Fruit fly (Drosophila melanogaster): ENCODE data around the gene CG3277.
A peak's percentile ranks its signal among the peaks of the same experiment; 100 is the strongest.

CG3277 gene

dm6 chr2L:3304831-3305828, 1.2 kb downstream of the CG3277 start:
- TF ChIP-seq OdsH (GFP tag; optimal IDR thresholded peaks at IDR 0.05) (peak; percentile 26), Rel (GFP tag; optimal IDR thresholded peaks at IDR 0.05) (no peak), Rel (tag; optimal IDR thresholded peaks at IDR 0.05) (peak; percentile 94), rgr (GFP tag; optimal IDR thresholded peaks at IDR 0.05) (no peak), CrebA (GFP tag; optimal IDR thresholded peaks at IDR 0.05; ENCODE audit: borderline replicate concordance) (peak; percentile 35), N (GFP tag; optimal IDR thresholded peaks at IDR 0.05) (no peak), Myc (optimal IDR thresholded peaks at IDR 0.05) (no peak), dl (GFP tag; optimal IDR thresholded peaks at IDR 0.05; ENCODE audit: insufficient read depth in 1 of 2, partially characterized antibody in 2 of 2) (no peak), lola (GFP tag; optimal IDR thresholded peaks at IDR 0.05) (no peak), fru (GFP tag; optimal IDR thresholded peaks at IDR 0.05) (peak; percentile 16), Vsx2 (GFP tag; optimal IDR thresholded peaks at IDR 0.05; ENCODE audit: partially characterized antibody) (no peak)

dm6 chr2L:3307189-3307588, 3.3 kb downstream of the CG3277 start:
- TF ChIP-seq CrebA (GFP tag; optimal IDR thresholded peaks at IDR 0.05; ENCODE audit: borderline replicate concordance) (peak; percentile 26), Rel (GFP tag; optimal IDR thresholded peaks at IDR 0.05) (no peak), Rel (tag; optimal IDR thresholded peaks at IDR 0.05) (peak; percentile 63), Dfd (GFP tag; optimal IDR thresholded peaks at IDR 0.05) (no peak), HLH106 (tag; optimal IDR thresholded peaks at IDR 0.05) (no peak), h (GFP tag; optimal IDR thresholded peaks at IDR 0.05) (peak; percentile 18)

dm6 chr2L:3308529-3309272, 4.8 kb downstream of the CG3277 start, which contains the start of gene CG15406:
TSS of gene CG15406 (plus strand) at chr2L:3309222.
- TF ChIP-seq usp (GFP tag; optimal IDR thresholded peaks at IDR 0.05) (no peak), CrebA (GFP tag; optimal IDR thresholded peaks at IDR 0.05; ENCODE audit: borderline replicate concordance) (no peak), dmrt93B (GFP tag; optimal IDR thresholded peaks at IDR 0.05) (no peak), GATAd (GFP tag; optimal IDR thresholded peaks at IDR 0.05) (no peak), Mio (GFP tag; optimal IDR thresholded peaks at IDR 0.05) (no peak), Jra (GFP tag; optimal IDR thresholded peaks at IDR 0.05) (no peak), Rel (GFP tag; optimal IDR thresholded peaks at IDR 0.05) (no peak), Rel (tag; optimal IDR thresholded peaks at IDR 0.05) (no peak)

- no peak for TF ChIP-seq Hnf4 (GFP tag; optimal IDR thresholded peaks at IDR 0.05)
- peak; percentile 80 for TF ChIP-seq N (GFP tag; optimal IDR thresholded peaks at IDR 0.05)
- no peak for TF ChIP-seq Rel (GFP tag; optimal IDR thresholded peaks at IDR 0.05)
- TF ChIP-seq Rel (tag; optimal IDR thresholded peaks at IDR 0.05): peak; percentile 90
These were observed 15.9 kb downstream of the CG3277 start, which contains the start of the genes Fign and CG8837 for dm6 chr2L:3319731-3320295. TSS of gene Fign (minus strand) at chr2L:3319872. TSS of gene CG8837 (plus strand) at chr2L:3320245.

dm6 chr2L:3323319-3324287, 19.7 kb downstream of the CG3277 start, which contains the start of gene CG33281:
TSS of gene CG33281 (plus strand) at chr2L:3324237.
- TF ChIP-seq CG32264 (GFP tag; optimal IDR thresholded peaks at IDR 0.05) (no peak), Hr78 (GFP tag; optimal IDR thresholded peaks at IDR 0.05) (no peak), sage (GFP tag; optimal IDR thresholded peaks at IDR 0.05) (no peak), dmrt93B (GFP tag; optimal IDR thresholded peaks at IDR 0.05) (no peak), OdsH (GFP tag; optimal IDR thresholded peaks at IDR 0.05) (no peak), Vsx2 (GFP tag; optimal IDR thresholded peaks at IDR 0.05; ENCODE audit: partially characterized antibody) (no peak), usp (GFP tag; optimal IDR thresholded peaks at IDR 0.05) (no peak), GATAd (GFP tag; optimal IDR thresholded peaks at IDR 0.05) (no peak), dl (GFP tag; optimal IDR thresholded peaks at IDR 0.05; ENCODE audit: insufficient read depth in 1 of 2, partially characterized antibody in 2 of 2) (no peak), Hr83 (GFP tag; optimal IDR thresholded peaks at IDR 0.05; ENCODE audit: poor library complexity, severe bottlenecking) (no peak), pan (optimal IDR thresholded peaks at IDR 0.05) (no peak), Dif (GFP tag; optimal IDR thresholded peaks at IDR 0.05; ENCODE audit: partially characterized antibody) (no peak), woc (GFP tag; optimal IDR thresholded peaks at IDR 0.05) (no peak), psq (GFP tag; optimal IDR thresholded peaks at IDR 0.05) (no peak), ey (GFP tag; optimal IDR thresholded peaks at IDR 0.05) (no peak), Jra (GFP tag; optimal IDR thresholded peaks at IDR 0.05) (no peak), HLH106 (tag; optimal IDR thresholded peaks at IDR 0.05) (no peak), sv (GFP tag; optimal IDR thresholded peaks at IDR 0.05) (no peak), Rel (GFP tag; optimal IDR thresholded peaks at IDR 0.05) (no peak), Rel (tag; optimal IDR thresholded peaks at IDR 0.05) (no peak)

All from whole organism, wandering third instar larva.